Fruit fly (Drosophila melanogaster) whole organism, embryonic: Measurements from ENCODE around the gene CG4880.

ENCODE experiments used
- Antp ChIP-seq: fragments of 200-800 bp; sonication (Bioruptor generic); optimal IDR thresholded peaks from 3 replicates; lab custom pipeline; 2016; ENCODE audit warnings: missing biosample characterization, missing genetic modification characterization
- CG14667 ChIP-seq: fragments of 200-800 bp; sonication (Bioruptor generic); IDR thresholded peaks from 2 replicates; pipeline ENCODE4 v1.3.6; 2022; ENCODE audit warnings: missing biosample characterization, missing genetic modification characterization
- CG2116 ChIP-seq: fragments of 200-800 bp; sonication (Bioruptor generic); optimal IDR thresholded peaks from 3 replicates; lab custom pipeline; 2018; ENCODE audit warnings: missing biosample characterization, mild to moderate bottlenecking, missing genetic modification characterization
- CG4328 ChIP-seq: fragments of 200-800 bp; sonication (Bioruptor generic); optimal IDR thresholded peaks from 3 replicates; lab custom pipeline; 2017; ENCODE audit warnings: missing biosample characterization, missing genetic modification reagents, missing genetic modification characterization
- CG8478 ChIP-seq: fragments of >200 bp; optimal IDR thresholded peaks from 2 replicates; lab custom pipeline; 2018
- Sox102F ChIP-seq: fragments of 200-800 bp; sonication (Bioruptor generic); optimal IDR thresholded peaks from 2 replicates; lab custom pipeline; 2018; ENCODE audit warnings: missing biosample characterization, mild to moderate bottlenecking, missing genetic modification characterization, moderate library complexity
- Sry-β ChIP-seq: fragments of 200-800 bp; sonication (Bioruptor generic); optimal IDR thresholded peaks from 2 replicates; lab custom pipeline; 2018; ENCODE audit warnings: missing biosample characterization, mild to moderate bottlenecking, missing genetic modification characterization, moderate library complexity
- bbx ChIP-seq: fragments of 200-800 bp; sonication (Bioruptor generic); IDR thresholded peaks from 2 replicates; pipeline ENCODE4 v1.3.6; 2022; ENCODE audit warnings: missing biosample characterization, missing genetic modification characterization; ENCODE audit not compliant: partially characterized antibody
- schlank ChIP-seq: fragments of 200-800 bp; sonication (Bioruptor generic); optimal IDR thresholded peaks from 2 replicates; lab custom pipeline; 2018; ENCODE audit warnings: missing biosample characterization, mild to moderate bottlenecking, missing genetic modification characterization
- unc-4 ChIP-seq: fragments of 200-800 bp; sonication (Bioruptor generic); IDR thresholded peaks from 2 replicates; pipeline ENCODE4 v1.3.6; 2022; ENCODE audit warnings: missing biosample characterization, missing genetic modification characterization; ENCODE audit not compliant: partially characterized antibody
- zf30C ChIP-seq: fragments of 200-800 bp; sonication (Bioruptor generic); optimal IDR thresholded peaks from 3 replicates; lab custom pipeline; 2018; ENCODE audit warnings: missing biosample characterization, mild to moderate bottlenecking, missing genetic modification characterization

dm6 chrX:16902435-16902834 lies 15.8 kb downstream of the CG4880 start:
- no peak for TF ChIP-seq zf30C (GFP tag; lab: Kevin White, UChicago)
- TF ChIP-seq schlank (tag; lab: Kevin White, UChicago): no peak
- no peak for TF ChIP-seq Antp (GFP tag; lab: Kevin White, UChicago)
- no peak for TF ChIP-seq unc-4 (GFP tag; lab: Robert Waterston, UW)
- no peak for TF ChIP-seq Sox102F (GFP tag; lab: Kevin White, UChicago)
- no peak for TF ChIP-seq Sry-β (GFP tag; lab: Kevin White, UChicago)
- no peak for TF ChIP-seq bbx (GFP tag; lab: Robert Waterston, UW)
- no peak for TF ChIP-seq CG4328 (GFP tag; lab: Kevin White, UChicago)
- no peak for TF ChIP-seq CG14667 (GFP tag; lab: Robert Waterston, UW)
- no peak for TF ChIP-seq CG2116
- TF ChIP-seq CG8478 (lab: Kevin White, UChicago): no peak
